Worm (Caenorhabditis elegans) whole organism, mixed stage, embryonic: ENCODE measurements around the gene K03H6.5.

Experiments
- blmp-1 ChIP-seq: fragments of 150-350 bp; optimal IDR thresholded peaks from 2 replicates; lab custom pipeline; 2014; ENCODE audit warnings: missing biosample characterization, missing genetic modification characterization
- ceh-43 ChIP-seq: fragments of 200-800 bp; sonication (Bioruptor generic); optimal IDR thresholded peaks from 2 replicates; lab custom pipeline; 2018; ENCODE audit warnings: mild to moderate bottlenecking, missing genetic modification characterization, moderate library complexity, missing compliant biosample characterization
- cnd-1 ChIP-seq: fragments of 200-800 bp; sonication (Bioruptor generic); optimal IDR thresholded peaks from 2 replicates; lab custom pipeline; 2018; ENCODE audit warnings: mild to moderate bottlenecking, missing genetic modification characterization, missing compliant biosample characterization
- elt-1 ChIP-seq: sonication (generic microtip); optimal IDR thresholded peaks from 2 replicates; lab custom pipeline; 2017; ENCODE audit warnings: missing genetic modification characterization, mild to moderate bottlenecking, missing compliant biosample characterization, antibody characterized with exemption, moderate library complexity, borderline replicate concordance; ENCODE audit not compliant: insufficient read depth
- flh-1 ChIP-seq: fragments of 200-800 bp; sonication (Bioruptor generic); optimal IDR thresholded peaks from 2 replicates; lab custom pipeline; 2018; ENCODE audit warnings: mild to moderate bottlenecking, missing genetic modification characterization, moderate library complexity, missing compliant biosample characterization
- lsy-2 ChIP-seq: fragments of 150-350 bp; optimal IDR thresholded peaks from 2 replicates; lab custom pipeline; 2014; ENCODE audit warnings: missing biosample characterization, missing genetic modification characterization
- mep-1 ChIP-seq: fragments of 150-350 bp; optimal IDR thresholded peaks from 2 replicates; lab custom pipeline; 2017; ENCODE audit warnings: missing biosample characterization, missing genetic modification reagents, missing genetic modification characterization, inconsistent platforms
- nhr-12 ChIP-seq: fragments of 150-350 bp; optimal IDR thresholded peaks from 2 replicates; lab custom pipeline; 2014; ENCODE audit warnings: missing biosample characterization, missing genetic modification characterization
- nhr-237 ChIP-seq: fragments of 150-350 bp; optimal IDR thresholded peaks from 2 replicates; lab custom pipeline; 2014; ENCODE audit warnings: missing biosample characterization, missing genetic modification characterization
- nhr-28 ChIP-seq: fragments of 150-350 bp; optimal IDR thresholded peaks from 2 replicates; lab custom pipeline; 2014; ENCODE audit warnings: missing biosample characterization, missing genetic modification characterization
- pha-4 ChIP-seq: fragments of 150-350 bp; optimal IDR thresholded peaks from 2 replicates; lab custom pipeline; 2018; ENCODE audit warnings: missing biosample characterization, missing genetic modification reagents, missing genetic modification characterization
- snpc-4 ChIP-seq: fragments of 150-350 bp; optimal IDR thresholded peaks from 2 replicates; lab custom pipeline; 2014; ENCODE audit warnings: missing biosample characterization, missing genetic modification characterization
- unc-62 ChIP-seq: fragments of 150-350 bp; optimal IDR thresholded peaks from 2 replicates; lab custom pipeline; 2014; ENCODE audit warnings: missing biosample characterization, missing genetic modification reagents, missing genetic modification characterization

- TF ChIP-seq mep-1 (tag; lab: Kevin White, UChicago) (no peak), nhr-237 (tag; lab: Kevin White, UChicago) (no peak), flh-1 (no peak), snpc-4 (no peak), lsy-2 (tag; lab: Kevin White, UChicago) (no peak), pha-4 (tag; lab: Kevin White, UChicago) (no peak), blmp-1 (tag; lab: Kevin White, UChicago) (no peak), elt-1 (no peak), unc-62 (no peak), ceh-43 (no peak), cnd-1 (tag; lab: Kevin White, UChicago) (no peak), nhr-28 (no peak), nhr-12 (tag; lab: Kevin White, UChicago) (no peak)
These were observed 19.7 kb downstream of the K03H6.5 start, which contains the start of gene clec-172 for ce11 chrIV:1516527-1516926.
